Worm (Caenorhabditis elegans) whole organism, early embryonic: Measurements from ENCODE around the gene T04H1.13.

Experiments used
- ama-1 ChIP-seq: fragments of 150-350 bp; optimal IDR thresholded peaks from 2 replicates; lab custom pipeline; 2014
- ceh-36 ChIP-seq: sonication (generic microtip); optimal IDR thresholded peaks from 2 replicates; lab custom pipeline; 2016; ENCODE audit warnings: missing genetic modification characterization, inconsistent platforms, missing compliant biosample characterization
- hmg-4 ChIP-seq: fragments of 200-800 bp; sonication (Bioruptor generic); optimal IDR thresholded peaks from 2 replicates; lab custom pipeline; 2018; ENCODE audit warnings: mild to moderate bottlenecking, missing genetic modification characterization, missing compliant biosample characterization
- scrt-1 ChIP-seq: fragments of 200-800 bp; sonication (Bioruptor generic); IDR thresholded peaks from 2 replicates; pipeline ENCODE4 v1.3.6; 2022; ENCODE audit warnings: missing genetic modification characterization, missing compliant biosample characterization

ce11 chrV:12245777-12246452 lies 1.1 kb upstream of the T04H1.13 start:
- TF ChIP-seq ceh-36 (tag; lab: Kevin White, UChicago), result no peak
- TF ChIP-seq hmg-4 (GFP tag; lab: Kevin White, UChicago), result no peak
- no peak for TF ChIP-seq scrt-1 (GFP tag; lab: Robert Waterston, UW)
- no peak for TF ChIP-seq ama-1 (lab: Kevin White, UChicago)
